Fruit fly (Drosophila melanogaster) whole organism, prepupa: ENCODE data around the gene PGRP-SB1.

Source experiments
- Blimp-1 ChIP-seq: fragments of 200-800 bp; sonication (Bioruptor generic); optimal IDR thresholded peaks from 3 replicates; lab custom pipeline; 2017; ENCODE audit warnings: missing biosample characterization, missing genetic modification characterization, mild to moderate bottlenecking, moderate library complexity, missing genetic modification reagents
- CG10631 ChIP-seq: fragments of 200-800 bp; sonication (Bioruptor generic); optimal IDR thresholded peaks from 2 replicates; lab custom pipeline; 2016; ENCODE audit warnings: missing biosample characterization, missing genetic modification characterization
- CG10669 ChIP-seq: fragments of 200-800 bp; sonication (Bioruptor generic); optimal IDR thresholded peaks from 3 replicates; lab custom pipeline; 2018; ENCODE audit warnings: missing biosample characterization, mild to moderate bottlenecking, missing genetic modification characterization, moderate library complexity
- CG11294 ChIP-seq: fragments of 200-800 bp; sonication (Bioruptor generic); IDR thresholded peaks from 2 replicates; pipeline ENCODE4 v1.3.6; 2022; ENCODE audit warnings: missing biosample characterization, missing genetic modification characterization
- CG11902 ChIP-seq: fragments of 200-800 bp; sonication (Bioruptor generic); optimal IDR thresholded peaks from 3 replicates; lab custom pipeline; 2016; ENCODE audit warnings: missing biosample characterization, missing genetic modification characterization
- CG15336 ChIP-seq: fragments of 200-800 bp; sonication (Bioruptor generic); IDR thresholded peaks from 2 replicates; pipeline ENCODE4 v1.3.6; 2022; ENCODE audit warnings: missing biosample characterization, missing genetic modification characterization
- CG1621 ChIP-seq: fragments of 200-800 bp; sonication (Bioruptor generic); optimal IDR thresholded peaks from 3 replicates; lab custom pipeline; 2018; ENCODE audit warnings: missing biosample characterization, mild to moderate bottlenecking, missing genetic modification characterization
- CG16779 ChIP-seq: fragments of 200-800 bp; sonication (Bioruptor generic); optimal IDR thresholded peaks from 3 replicates; lab custom pipeline; 2017; ENCODE audit warnings: missing biosample characterization, mild to moderate bottlenecking, missing genetic modification characterization
- CG3032 ChIP-seq: fragments of 200-800 bp; optimal IDR thresholded peaks from 2 replicates; lab custom pipeline; 2019; ENCODE audit warnings: missing biosample characterization, mild to moderate bottlenecking, missing genetic modification characterization, moderate library complexity
- CG31627 ChIP-seq: fragments of 200-800 bp; sonication (Bioruptor generic); optimal IDR thresholded peaks from 3 replicates; lab custom pipeline; 2016; ENCODE audit warnings: missing biosample characterization, missing genetic modification characterization
- CG32006 ChIP-seq: fragments of 200-800 bp; sonication (Bioruptor generic); optimal IDR thresholded peaks from 3 replicates; lab custom pipeline; 2017; ENCODE audit warnings: missing biosample characterization, mild to moderate bottlenecking, missing genetic modification characterization
- CG3919 ChIP-seq: fragments of 200-800 bp; sonication (Bioruptor generic); optimal IDR thresholded peaks from 3 replicates; lab custom pipeline; 2016; ENCODE audit warnings: missing biosample characterization, missing genetic modification characterization
- CG4318 ChIP-seq: fragments of 200-800 bp; sonication (Bioruptor generic); optimal IDR thresholded peaks from 3 replicates; lab custom pipeline; 2017; ENCODE audit warnings: missing biosample characterization, mild to moderate bottlenecking, missing genetic modification characterization
- CG6163 ChIP-seq: fragments of 200-800 bp; sonication (Bioruptor generic); IDR thresholded peaks from 3 replicates; pipeline ENCODE4 v1.3.6; 2022; ENCODE audit warnings: missing biosample characterization, missing genetic modification characterization
- CG6276 ChIP-seq: fragments of 200-800 bp; sonication (Bioruptor generic); optimal IDR thresholded peaks from 2 replicates; lab custom pipeline; 2017; ENCODE audit warnings: missing biosample characterization, mild to moderate bottlenecking, missing genetic modification characterization
- CG6792 ChIP-seq: fragments of 200-800 bp; sonication (Bioruptor generic); optimal IDR thresholded peaks from 3 replicates; lab custom pipeline; 2016; ENCODE audit warnings: missing biosample characterization, missing genetic modification characterization
- CG6808 ChIP-seq: fragments of 200-800 bp; sonication (Bioruptor generic); optimal IDR thresholded peaks from 3 replicates; lab custom pipeline; 2017; ENCODE audit warnings: missing biosample characterization, missing genetic modification characterization, mild to moderate bottlenecking, moderate library complexity, missing genetic modification reagents
- CG6854 ChIP-seq: fragments of 200-800 bp; sonication (Bioruptor generic); optimal IDR thresholded peaks from 2 replicates; lab custom pipeline; 2017; ENCODE audit warnings: missing biosample characterization, mild to moderate bottlenecking, missing genetic modification characterization
- CG7368 ChIP-seq: fragments of 200-800 bp; sonication (Bioruptor generic); optimal IDR thresholded peaks from 3 replicates; lab custom pipeline; 2016; ENCODE audit warnings: missing biosample characterization, missing genetic modification characterization
- CG8119 ChIP-seq: fragments of 200-800 bp; sonication (Bioruptor generic); IDR thresholded peaks from 3 replicates; pipeline ENCODE4 v1.3.6; 2022; ENCODE audit warnings: missing biosample characterization, missing genetic modification characterization
- CG8319 ChIP-seq: fragments of 200-800 bp; sonication (Bioruptor generic); optimal IDR thresholded peaks from 3 replicates; lab custom pipeline; 2016; ENCODE audit warnings: missing biosample characterization, missing genetic modification characterization
- CG8632 ChIP-seq: fragments of 200-800 bp; sonication (Bioruptor generic); optimal IDR thresholded peaks from 3 replicates; lab custom pipeline; 2016; ENCODE audit warnings: missing biosample characterization, missing genetic modification characterization
- CG9139 ChIP-seq: fragments of 200-800 bp; sonication (Bioruptor generic); optimal IDR thresholded peaks from 3 replicates; lab custom pipeline; 2017; ENCODE audit warnings: missing biosample characterization, mild to moderate bottlenecking, missing genetic modification characterization
- Eip75B ChIP-seq: fragments of 200-800 bp; sonication (Bioruptor generic); optimal IDR thresholded peaks from 3 replicates; lab custom pipeline; 2016; ENCODE audit warnings: missing biosample characterization, missing genetic modification characterization
- Eip78C ChIP-seq: fragments of 200-800 bp; sonication (Bioruptor generic); peaks from one replicate; lab custom pipeline; 2016; ENCODE audit warnings: missing biosample characterization, missing genetic modification characterization
- Ets21C ChIP-seq: fragments of 200-800 bp; sonication (Bioruptor generic); optimal IDR thresholded peaks from 3 replicates; lab custom pipeline; 2016; ENCODE audit warnings: missing biosample characterization, missing genetic modification characterization
- Ets96B ChIP-seq: fragments of 200-800 bp; optimal IDR thresholded peaks from 2 replicates; lab custom pipeline; 2019; ENCODE audit warnings: missing biosample characterization, mild to moderate bottlenecking, missing genetic modification characterization, moderate library complexity
- Hr38 ChIP-seq: sonication (Bioruptor generic); optimal IDR thresholded peaks from 2 replicates; lab custom pipeline; 2016; ENCODE audit warnings: missing biosample characterization, missing genetic modification characterization
- Hr39 ChIP-seq: fragments of 200-800 bp; sonication (Bioruptor generic); optimal IDR thresholded peaks from 2 replicates; lab custom pipeline; 2016; ENCODE audit warnings: missing biosample characterization, missing genetic modification characterization
- Hr4 ChIP-seq: fragments of 200-800 bp; sonication (Bioruptor generic); optimal IDR thresholded peaks from 3 replicates; lab custom pipeline; 2016; ENCODE audit warnings: missing biosample characterization, missing genetic modification characterization
- Lpt ChIP-seq: fragments of 200-800 bp; sonication (Bioruptor generic); optimal IDR thresholded peaks from 3 replicates; lab custom pipeline; 2016; ENCODE audit warnings: missing biosample characterization, missing genetic modification characterization
- Smox ChIP-seq: fragments of 200-800 bp; sonication (Bioruptor generic); optimal IDR thresholded peaks from 3 replicates; lab custom pipeline; 2016; ENCODE audit warnings: missing biosample characterization, missing genetic modification characterization
- Sox15 ChIP-seq: fragments of 200-800 bp; sonication (Bioruptor generic); optimal IDR thresholded peaks from 3 replicates; lab custom pipeline; 2016; ENCODE audit warnings: missing biosample characterization, missing genetic modification characterization
- achi ChIP-seq: fragments of 200-800 bp; sonication (Bioruptor generic); optimal IDR thresholded peaks from 3 replicates; lab custom pipeline; 2016; ENCODE audit warnings: missing biosample characterization, missing genetic modification characterization
- acj6 ChIP-seq: fragments of 200-800 bp; sonication (Bioruptor generic); optimal IDR thresholded peaks from 3 replicates; lab custom pipeline; 2016; ENCODE audit warnings: missing biosample characterization, missing genetic modification characterization
- dsx ChIP-seq: fragments of 200-800 bp; optimal IDR thresholded peaks from 3 replicates; lab custom pipeline; 2019; ENCODE audit warnings: missing biosample characterization, mild to moderate bottlenecking, missing genetic modification characterization, moderate library complexity; ENCODE audit not compliant: poor library complexity, severe bottlenecking
- eg ChIP-seq: fragments of 200-800 bp; sonication (Bioruptor generic); IDR thresholded peaks from 3 replicates; pipeline ENCODE4 v1.3.6; 2022; ENCODE audit warnings: missing biosample characterization, missing genetic modification characterization
- fd59A ChIP-seq: fragments of 200-800 bp; sonication (Bioruptor generic); optimal IDR thresholded peaks from 2 replicates; lab custom pipeline; 2017; ENCODE audit warnings: missing biosample characterization, mild to moderate bottlenecking, missing genetic modification characterization, missing genetic modification reagents
- fd85E ChIP-seq: fragments of 200-800 bp; sonication (Bioruptor generic); optimal IDR thresholded peaks from 3 replicates; lab custom pipeline; 2016; ENCODE audit warnings: missing biosample characterization, missing genetic modification characterization
- fkh ChIP-seq: fragments of 200-800 bp; sonication (Bioruptor generic); optimal IDR thresholded peaks from 3 replicates; lab custom pipeline; 2017; ENCODE audit warnings: missing biosample characterization, mild to moderate bottlenecking, missing genetic modification characterization, moderate library complexity
- lz ChIP-seq: fragments of 200-800 bp; sonication (Bioruptor generic); optimal IDR thresholded peaks from 3 replicates; lab custom pipeline; 2016; ENCODE audit warnings: missing biosample characterization, missing genetic modification characterization
- net ChIP-seq: fragments of 200-800 bp; sonication (Bioruptor generic); optimal IDR thresholded peaks from 3 replicates; lab custom pipeline; 2016; ENCODE audit warnings: missing biosample characterization, missing genetic modification characterization
- pdm3 ChIP-seq: fragments of 200-800 bp; sonication (Bioruptor generic); optimal IDR thresholded peaks from 3 replicates; lab custom pipeline; 2016; ENCODE audit warnings: missing biosample characterization, missing genetic modification characterization
- salr ChIP-seq, 2 experiments: fragments of 200-800 bp; sonication (Bioruptor generic); optimal IDR thresholded peaks; 3 replicates each; lab custom pipeline; 2016 to 2018; ENCODE audit warnings: missing biosample characterization in 2 of 2, missing genetic modification characterization in 2 of 2, mild to moderate bottlenecking in 1 of 2
- spab ChIP-seq: fragments of 200-800 bp; sonication (Bioruptor generic); optimal IDR thresholded peaks from 2 replicates; lab custom pipeline; 2017; ENCODE audit warnings: missing biosample characterization, mild to moderate bottlenecking, missing genetic modification characterization, missing genetic modification reagents
- ss ChIP-seq, 2 experiments: fragments of 200-800 bp; sonication (Bioruptor generic); optimal IDR thresholded peaks; 2 replicates in 1 of 2; 3 replicates in 1 of 2; lab custom pipeline; 2017 to 2018; ENCODE audit warnings: mild to moderate bottlenecking in 2 of 2, missing biosample characterization in 2 of 2, missing genetic modification characterization in 2 of 2, moderate library complexity in 1 of 2
- svp ChIP-seq: fragments of 200-800 bp; sonication (Bioruptor generic); peaks from one replicate; lab custom pipeline; 2016; ENCODE audit warnings: missing biosample characterization, missing genetic modification characterization

Gene PGRP-SB1

DNA sequence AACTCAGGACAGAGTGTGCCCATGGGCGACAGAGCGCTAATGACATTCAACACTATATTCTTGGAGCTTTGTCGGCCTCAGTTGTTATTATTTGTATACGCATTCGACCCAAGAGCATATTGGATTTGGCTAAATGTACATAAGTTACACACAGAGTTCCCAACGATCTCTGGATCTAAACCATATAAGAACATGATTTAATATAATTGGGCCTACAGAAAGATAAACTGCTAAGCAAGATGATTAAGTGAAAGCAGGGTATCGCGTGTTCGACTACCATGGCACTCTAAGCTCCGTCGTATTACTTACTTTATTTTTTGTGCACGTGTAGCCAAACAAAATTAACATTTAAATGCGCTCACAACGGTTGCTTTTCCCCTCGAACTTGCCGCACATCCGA lies 32.5 kb upstream of the PGRP-SB1 start (continued):
- TF ChIP-seq Lpt (GFP tag; lab: Kevin White, UChicago) = no peak
- no peak for TF ChIP-seq CG1621 (tag; lab: Kevin White, UChicago)
- no peak for TF ChIP-seq Hr38 (GFP tag; lab: Kevin White, UChicago)
- TF ChIP-seq CG4318 (GFP tag; lab: Kevin White, UChicago) = no peak
- TF ChIP-seq CG10669 = no peak
- no peak for TF ChIP-seq Sox15 (GFP tag; lab: Kevin White, UChicago)
- TF ChIP-seq CG6163 (GFP tag; lab: Robert Waterston, UW) = 0 out of 3 replicates have a peak, but pooled peaks have one; percentile 22
- TF ChIP-seq fkh (GFP tag; lab: Kevin White, UChicago) = no peak
- TF ChIP-seq CG6854 (GFP tag; lab: Kevin White, UChicago) = no peak
- TF ChIP-seq CG31627 = no peak
- no peak for TF ChIP-seq salr (GFP tag; optimal IDR thresholded peaks at IDR 0.05; lab: Kevin White, UChicago)
- TF ChIP-seq CG9139 (GFP tag; lab: Kevin White, UChicago) = no peak
- peak; percentile 3 for TF ChIP-seq Hr4
- no peak for TF ChIP-seq Blimp-1 (GFP tag; lab: Kevin White, UChicago)
- TF ChIP-seq lz (GFP tag; lab: Kevin White, UChicago) = no peak
- no peak for TF ChIP-seq Ets96B (tag; lab: Kevin White, UChicago)

- TF ChIP-seq CG9139 (GFP tag; lab: Kevin White, UChicago) (no peak), ss (GFP tag; optimal IDR thresholded peaks at IDR 0.05; lab: Kevin White, UChicago) (peak in 1 of 2 experiments; percentile 15), CG8319 (GFP tag; lab: Kevin White, UChicago) (no peak), net (GFP tag; lab: Kevin White, UChicago) (no peak), dsx (GFP tag; lab: Kevin White, UChicago) (peak; percentile 29), CG16779 (tag; lab: Kevin White, UChicago) (no peak), spab (GFP tag; lab: Kevin White, UChicago) (peak; percentile 27), CG6792 (no peak), CG11294 (GFP tag; lab: Robert Waterston, UW) (no peak), CG11902 (GFP tag; lab: Kevin White, UChicago) (no peak), CG6163 (GFP tag; lab: Robert Waterston, UW) (0 out of 3 replicates have a peak, but pooled peaks have one; percentile 11), CG8119 (GFP tag; lab: Robert Waterston, UW) (peak; percentile 66), fd85E (GFP tag; lab: Kevin White, UChicago) (no peak), CG7368 (GFP tag; lab: Kevin White, UChicago) (no peak), Lpt (GFP tag; lab: Kevin White, UChicago) (no peak), CG6808 (GFP tag; lab: Kevin White, UChicago) (peak; percentile 7), Ets96B (tag; lab: Kevin White, UChicago) (peak; percentile 57), Smox (no peak), fkh (GFP tag; lab: Kevin White, UChicago) (no peak), Eip75B (GFP tag; lab: Kevin White, UChicago) (peak; percentile 13), CG10669 (peak; percentile 20), Eip78C (GFP tag; lab: Kevin White, UChicago) (peak; percentile 88), CG6854 (GFP tag; lab: Kevin White, UChicago) (no peak), Hr39 (GFP tag; lab: Kevin White, UChicago) (no peak), Blimp-1 (GFP tag; lab: Kevin White, UChicago) (no peak), eg (GFP tag; lab: Robert Waterston, UW) (no peak), fd59A (peak; percentile 30), lz (GFP tag; lab: Kevin White, UChicago) (no peak), Hr4 (peak; percentile 49), CG8632 (GFP tag; lab: Kevin White, UChicago) (no peak), CG3919 (GFP tag; lab: Kevin White, UChicago) (peak; percentile 5), CG6276 (GFP tag; lab: Kevin White, UChicago) (peak; percentile 14), CG32006 (GFP tag; lab: Kevin White, UChicago) (peak; percentile 67), CG3032 (tag; lab: Kevin White, UChicago) (peak; percentile 56), pdm3 (GFP tag; lab: Kevin White, UChicago) (peak; percentile 10), acj6 (peak; percentile 15), CG15336 (peak; percentile 55), svp (GFP tag; lab: Kevin White, UChicago) (peak; percentile 32), Ets21C (GFP tag; lab: Kevin White, UChicago) (no peak), salr (GFP tag; optimal IDR thresholded peaks at IDR 0.05; lab: Kevin White, UChicago) (peak in 1 of 2 experiments; percentile 1), achi (peak; percentile 47), CG10631 (GFP tag; lab: Kevin White, UChicago) (peak; percentile 31), CG4318 (GFP tag; lab: Kevin White, UChicago) (peak; percentile 11)
These were observed 31.7 kb upstream of the PGRP-SB1 start for dm6 chr3L:16759483-16759882.
